Fruit fly (Drosophila melanogaster) whole organism: Measurements from ENCODE around the gene CG31999.

Source experiments
- CG8478 ChIP-seq: fragments of >200 bp; optimal IDR thresholded peaks from 2 replicates; lab custom pipeline; 2018; ENCODE audit warnings: inconsistent platforms
- Dll ChIP-seq: fragments of >200 bp; optimal IDR thresholded peaks from 2 replicates; lab custom pipeline; 2017
- EcR ChIP-seq, 2 experiments: fragments of >200 bp; optimal IDR thresholded peaks; 2 replicates each; lab custom pipeline; 2017; ENCODE audit warnings: missing biosample characterization in 2 of 2, missing genetic modification characterization in 2 of 2, missing genetic modification reagents in 2 of 2
- pan ChIP-seq: fragments of >200 bp; optimal IDR thresholded peaks from 2 replicates; lab custom pipeline; 2017
- psq ChIP-seq: fragments of >200 bp; optimal IDR thresholded peaks from 2 replicates; lab custom pipeline; 2017
- usp ChIP-seq: fragments of >200 bp; optimal IDR thresholded peaks from 2 replicates; lab custom pipeline; 2017; ENCODE audit warnings: missing biosample characterization, missing genetic modification characterization, mixed read lengths

The CG31999 gene

DNA sequence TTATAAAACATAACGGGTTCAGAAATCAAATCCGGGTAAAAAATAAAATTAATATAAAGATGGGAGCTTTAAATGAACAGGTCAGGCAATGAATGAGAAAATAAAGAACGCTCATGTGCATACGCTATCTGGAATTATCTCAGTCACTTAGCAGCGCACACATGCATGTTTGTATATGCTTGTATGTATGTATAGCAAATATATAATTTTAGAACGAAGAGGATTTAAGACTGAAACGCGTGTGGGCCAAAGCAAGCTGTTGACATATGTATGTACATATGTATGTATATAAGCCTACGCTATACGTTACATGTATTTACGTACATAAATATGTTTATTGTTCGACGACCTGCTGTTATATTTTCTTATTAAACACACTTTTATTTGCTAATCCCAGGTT, 1.7 kb downstream of the CG31999 start:
- TF ChIP-seq psq (lab: Kevin White, UChicago) (no peak), CG8478 (no peak), EcR (GFP tag; optimal IDR thresholded peaks at IDR 0.05; lab: Kevin White, UChicago) (no peak)

DNA sequence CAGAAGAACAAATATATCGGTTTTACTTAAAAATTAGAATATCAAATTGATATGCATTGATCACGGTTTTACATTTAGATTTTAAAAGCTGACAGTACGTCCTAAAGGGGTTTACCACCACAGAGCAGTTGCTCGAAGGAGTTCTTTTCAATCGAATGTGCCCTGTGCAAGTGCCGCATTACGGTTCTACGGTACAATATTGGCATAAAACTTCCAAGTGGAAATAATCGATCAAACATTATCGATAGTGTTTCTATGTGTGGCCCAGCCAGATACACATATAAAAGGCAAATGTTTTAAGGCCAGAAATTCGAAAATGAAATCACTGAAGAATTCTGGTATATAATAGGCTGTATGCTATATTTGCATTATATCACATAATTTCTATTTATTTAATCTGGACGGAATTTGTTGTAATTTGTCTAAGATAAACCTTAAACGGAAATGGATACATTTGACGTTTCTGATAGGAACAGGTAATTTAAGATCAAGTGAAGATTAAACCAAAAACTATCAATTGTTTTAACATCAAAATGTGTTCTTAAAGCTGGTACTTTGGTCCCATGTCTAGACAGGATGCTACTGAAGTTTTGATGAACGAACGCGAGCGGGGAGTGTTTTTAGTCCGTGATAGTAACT, 17.4 kb downstream of the CG31999 start, which contains the start of gene Crk:
Crk (plus strand) TSS at position 214 of the 639 bp plus-strand sequence.
- TF ChIP-seq CG8478 (no peak), pan (no peak), usp (GFP tag; lab: Kevin White, UChicago) (no peak), EcR (GFP tag; optimal IDR thresholded peaks at IDR 0.05; lab: Kevin White, UChicago) (no peak), psq (lab: Kevin White, UChicago) (no peak), Dll (no peak)

DNA sequence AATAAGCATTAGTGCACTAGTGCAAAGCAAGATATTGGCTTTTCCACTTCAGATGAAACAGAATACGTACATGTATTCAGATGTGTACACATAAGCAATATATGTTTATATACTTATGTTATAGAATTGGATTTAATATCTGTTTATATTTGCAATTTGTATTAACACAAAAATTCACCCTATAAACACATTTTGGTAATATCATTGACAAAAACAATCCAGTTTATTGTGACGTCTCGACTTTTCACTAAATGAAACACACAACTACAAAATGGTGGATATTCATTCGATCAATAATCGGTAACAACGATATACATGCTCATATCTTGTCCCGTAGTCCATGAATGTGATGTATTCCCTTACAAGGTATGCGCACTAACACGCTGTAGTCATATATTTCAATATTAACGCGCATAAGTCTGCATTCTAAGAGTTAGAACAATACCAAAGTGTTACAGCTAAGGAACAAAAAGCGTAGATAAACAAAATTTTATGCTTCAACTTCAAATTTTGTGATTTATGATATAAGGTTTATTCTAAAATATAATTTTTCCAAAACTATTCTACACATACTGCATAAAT, 21.8 kb downstream of the CG31999 start, which contains the start of gene CG31998:
CG31998 (minus strand) TSS at position 275 of the 582 bp plus-strand sequence.
- TF ChIP-seq psq (lab: Kevin White, UChicago) (no peak), EcR (GFP tag; optimal IDR thresholded peaks at IDR 0.05; lab: Kevin White, UChicago) (no peak), usp (GFP tag; lab: Kevin White, UChicago) (no peak), Dll (no peak), pan (no peak), CG8478 (no peak)

DNA sequence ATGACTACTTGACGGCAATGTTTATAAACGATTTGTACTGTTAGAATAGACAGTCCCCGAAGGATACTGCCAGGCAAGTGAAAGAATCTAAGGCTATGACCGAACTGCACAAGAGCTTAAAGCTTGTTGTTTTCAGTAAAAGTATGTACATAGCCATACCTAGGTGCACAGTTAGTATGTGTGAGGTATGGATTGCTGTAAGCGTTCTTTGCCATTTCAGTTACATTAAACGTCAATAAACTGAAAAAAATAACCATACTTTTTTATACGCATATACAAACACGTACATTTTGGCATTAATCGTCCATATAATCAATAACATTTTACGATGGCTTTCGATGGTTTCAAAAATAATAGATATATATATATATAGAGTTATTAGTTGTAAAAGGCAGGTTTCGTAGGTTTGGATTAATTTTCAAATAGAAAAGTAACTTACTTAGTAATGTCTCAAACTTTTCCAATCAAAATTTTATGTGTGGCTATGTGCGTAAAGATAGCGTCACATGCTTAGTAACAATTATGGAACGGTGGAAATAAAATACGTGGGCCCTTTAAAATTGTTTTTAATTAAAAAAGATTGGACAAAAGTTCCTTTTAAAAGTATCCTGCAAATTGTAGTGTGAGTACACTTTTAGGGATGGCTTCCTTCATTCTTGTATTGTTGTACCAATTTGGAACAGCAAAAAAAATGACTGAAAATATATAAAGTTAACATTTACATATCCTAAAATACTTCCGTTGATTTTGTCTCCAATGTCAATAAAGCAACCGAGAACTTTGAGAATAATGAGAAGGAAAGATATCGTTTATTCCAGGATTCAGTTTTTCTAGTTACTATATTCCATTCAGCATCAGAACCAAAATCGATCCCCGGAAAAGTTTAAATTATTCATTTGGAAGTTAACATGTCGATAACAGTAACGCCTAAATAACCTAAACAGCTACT, 33.9 kb downstream of the CG31999 start, which contains the start of gene Abcd1:
Abcd1 (minus strand) TSS at position 444 of the 949 bp plus-strand sequence.
- TF ChIP-seq psq (lab: Kevin White, UChicago) (no peak), pan (no peak), usp (GFP tag; lab: Kevin White, UChicago) (no peak), CG8478 (no peak)

DNA sequence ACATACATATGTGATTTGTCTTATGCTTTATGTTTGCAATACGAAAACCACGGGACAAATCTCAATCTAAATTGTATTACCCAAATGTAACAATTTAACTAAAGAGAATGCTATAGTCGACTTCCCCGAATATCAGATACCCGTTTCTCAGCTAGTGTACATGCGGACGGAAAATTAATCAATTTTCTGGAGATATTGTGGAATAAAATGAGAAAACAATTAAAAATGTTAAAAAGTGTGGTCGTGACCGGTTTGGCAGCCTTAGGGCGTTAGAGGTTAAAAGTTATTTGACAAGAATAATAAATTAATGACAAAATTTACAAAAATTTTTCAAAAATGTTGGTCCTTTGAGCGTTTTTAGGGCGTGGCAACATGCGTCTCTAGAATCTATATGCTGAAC, 35.0 kb downstream of the CG31999 start:
- TF ChIP-seq pan: no peak
- no peak for TF ChIP-seq Dll
- TF ChIP-seq psq (lab: Kevin White, UChicago): no peak
- no peak for TF ChIP-seq EcR (GFP tag; optimal IDR thresholded peaks at IDR 0.05; lab: Kevin White, UChicago)
- TF ChIP-seq CG8478: no peak
- TF ChIP-seq usp (GFP tag; lab: Kevin White, UChicago): no peak

DNA sequence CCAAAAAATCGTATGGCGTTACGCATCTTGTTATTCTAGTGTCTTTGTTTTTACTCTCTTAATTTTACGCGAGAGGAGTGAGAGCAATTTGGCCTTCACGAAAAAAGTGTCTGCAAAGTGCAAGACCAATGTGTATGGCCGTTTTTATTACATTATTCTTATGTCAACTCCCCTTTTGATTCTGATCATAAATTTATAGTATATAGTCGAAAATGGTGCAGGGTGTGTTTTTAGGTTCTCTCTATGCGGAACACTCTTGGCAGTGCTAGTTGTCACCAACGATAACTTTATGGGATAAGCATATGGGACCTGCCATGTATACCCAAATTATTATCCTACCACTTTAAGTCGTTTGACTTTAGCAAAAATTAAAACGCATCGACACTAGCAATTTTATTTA, 43.9 kb downstream of the CG31999 start:
- no peak for TF ChIP-seq EcR (GFP tag; optimal IDR thresholded peaks at IDR 0.05; lab: Kevin White, UChicago)
- TF ChIP-seq CG8478: no peak
- no peak for TF ChIP-seq pan
- no peak for TF ChIP-seq Dll
- no peak for TF ChIP-seq usp (GFP tag; lab: Kevin White, UChicago)
- no peak for TF ChIP-seq psq (lab: Kevin White, UChicago)

DNA sequence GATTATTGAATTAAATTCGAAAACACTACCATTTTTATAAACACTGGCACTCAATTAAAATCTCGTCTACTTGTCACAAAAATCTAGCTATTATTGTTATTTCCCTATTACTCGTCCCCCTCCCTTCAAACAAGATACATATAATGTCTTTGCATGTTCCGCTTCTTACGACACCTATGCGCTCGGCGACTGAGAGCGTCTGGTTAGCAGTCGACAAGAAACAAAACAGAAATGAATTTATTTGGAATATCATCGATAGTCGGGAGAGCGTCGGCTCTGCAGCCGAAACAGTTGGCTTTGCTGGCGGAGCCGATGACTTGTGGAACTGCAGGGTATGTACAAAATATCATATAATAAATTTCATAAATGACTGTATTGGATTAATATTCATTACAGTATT, 45.9 kb downstream of the CG31999 start:
- TF ChIP-seq CG8478 (no peak), usp (GFP tag; lab: Kevin White, UChicago) (no peak), pan (no peak), psq (lab: Kevin White, UChicago) (no peak), Dll (no peak), EcR (GFP tag; optimal IDR thresholded peaks at IDR 0.05; lab: Kevin White, UChicago) (no peak)

DNA sequence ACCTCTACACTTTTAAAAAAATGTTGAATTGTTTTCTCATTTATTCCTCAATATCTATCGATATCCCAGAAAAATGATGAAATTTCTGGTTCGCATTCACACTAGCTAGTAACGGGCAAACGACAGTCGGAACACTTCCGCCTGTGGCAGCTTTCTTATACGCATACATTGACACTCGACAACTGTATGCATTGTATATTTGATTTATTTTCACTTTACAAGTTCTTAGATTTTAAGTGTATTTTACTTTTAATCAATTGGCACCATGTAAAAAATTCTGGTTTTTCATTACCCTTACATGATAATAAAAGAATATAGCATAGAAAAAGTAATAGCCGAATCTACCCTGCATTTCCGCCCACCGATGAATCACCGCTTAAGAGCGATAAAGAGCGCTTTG, 46.8 kb downstream of the CG31999 start:
- TF ChIP-seq psq (lab: Kevin White, UChicago) (no peak), Dll (no peak), EcR (GFP tag; optimal IDR thresholded peaks at IDR 0.05; lab: Kevin White, UChicago) (no peak), pan (no peak), usp (GFP tag; lab: Kevin White, UChicago) (no peak), CG8478 (no peak)

DNA sequence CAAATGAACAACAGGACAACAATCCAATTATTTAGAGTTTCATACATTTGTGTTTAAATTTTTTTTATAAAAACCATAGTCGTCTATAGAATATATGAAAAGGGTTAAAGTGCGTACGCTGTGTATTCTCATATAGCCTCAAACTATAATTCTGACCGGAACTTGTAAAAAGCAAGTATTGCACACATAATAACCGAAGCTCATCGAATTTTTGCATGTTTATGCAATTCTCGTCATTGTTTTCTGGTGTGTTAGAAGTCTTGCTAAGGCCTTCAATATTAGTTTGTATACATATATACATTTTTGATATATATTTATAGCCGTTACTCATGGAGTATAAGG, 47.7 kb downstream of the CG31999 start:
- TF ChIP-seq usp (GFP tag; lab: Kevin White, UChicago) (no peak), Dll (no peak), CG8478 (no peak), pan (no peak), EcR (GFP tag; optimal IDR thresholded peaks at IDR 0.05; lab: Kevin White, UChicago) (no peak), psq (lab: Kevin White, UChicago) (no peak)

DNA sequence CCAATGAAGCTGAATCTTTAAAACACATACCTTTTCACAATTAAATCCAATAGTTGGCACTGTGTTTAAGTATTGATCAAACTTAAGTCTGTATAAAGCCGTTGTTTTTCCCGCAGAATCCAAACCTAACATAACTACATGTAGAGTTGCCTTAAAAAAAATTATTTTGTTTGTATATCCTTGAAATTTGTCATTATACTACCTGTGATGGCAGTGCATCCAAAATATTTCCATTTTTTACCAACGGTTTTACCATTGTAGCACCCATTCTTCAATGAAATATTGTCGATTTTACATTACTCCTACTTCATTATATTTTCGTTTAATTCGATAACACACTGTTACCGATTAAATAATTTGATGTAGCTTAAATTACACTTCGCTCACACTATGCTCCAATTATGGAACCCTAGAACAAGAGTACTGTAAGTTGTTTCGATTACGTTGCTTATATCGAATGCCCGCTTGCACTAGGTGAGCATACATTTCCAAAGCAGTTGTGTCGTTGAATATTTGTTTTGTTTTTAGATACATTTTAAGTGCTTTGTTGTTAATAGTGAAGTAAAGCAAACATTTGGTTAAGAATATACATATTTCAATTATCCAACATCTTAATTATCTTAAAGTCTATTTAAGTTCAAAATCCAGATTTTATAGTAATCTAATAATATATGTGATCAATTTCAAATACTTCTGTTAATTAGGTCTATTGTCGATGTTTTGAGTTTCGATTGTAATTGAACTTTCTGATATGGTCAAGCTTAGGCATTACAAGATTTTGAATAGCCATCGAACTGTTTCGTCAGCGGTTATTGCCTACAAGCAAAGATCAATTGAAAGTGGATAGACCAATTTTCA, 48.3 kb downstream of the CG31999 start, which contains the start of gene Arl4:
Arl4 (minus strand) TSS at position 328 of the 858 bp plus-strand sequence.
- no peak for TF ChIP-seq psq (lab: Kevin White, UChicago)

DNA sequence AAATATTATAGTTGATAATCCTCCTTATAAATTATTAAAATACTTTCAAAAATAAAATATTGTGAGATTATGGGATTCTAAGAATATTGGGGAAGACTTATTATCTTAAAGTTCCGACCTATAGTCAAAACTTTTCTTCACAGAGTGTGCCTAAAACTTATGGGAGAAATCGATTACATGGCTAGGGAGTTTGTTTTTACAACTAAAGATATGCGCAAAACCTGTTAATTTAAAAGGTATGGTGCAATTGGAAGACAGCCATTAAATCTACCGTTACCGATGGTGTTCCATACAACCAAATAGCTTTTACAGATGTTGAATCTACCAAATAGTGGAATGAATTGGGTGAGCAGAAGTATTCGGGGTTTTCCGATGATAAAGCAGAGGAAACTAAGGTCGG, 52.3 kb downstream of the CG31999 start, which contains the start of gene CG33978:
CG33978 (minus strand) TSS at position 395 of the 400 bp plus-strand sequence.
- TF ChIP-seq pan (no peak), usp (GFP tag; lab: Kevin White, UChicago) (no peak), Dll (no peak)

DNA sequence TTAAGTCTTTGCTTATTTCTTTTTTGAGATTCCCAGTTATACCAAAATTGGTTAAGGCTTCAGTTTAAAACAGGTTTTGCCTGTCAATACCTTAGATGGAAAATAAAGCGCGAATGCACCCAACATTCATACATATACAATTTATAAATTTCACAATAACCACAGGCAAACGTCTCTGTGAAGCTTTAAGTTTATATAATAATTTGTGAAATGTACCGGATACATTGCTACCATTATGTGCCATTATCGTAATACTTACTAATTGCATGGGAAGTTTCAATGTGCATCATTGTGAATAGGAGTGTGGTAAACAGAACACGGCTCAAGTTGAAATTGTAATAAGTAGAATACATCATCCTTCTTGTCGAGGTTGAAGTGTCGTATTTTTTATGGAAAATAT, 53.0 kb downstream of the CG31999 start:
- TF ChIP-seq usp (GFP tag; lab: Kevin White, UChicago) (no peak), CG8478 (no peak), EcR (GFP tag; optimal IDR thresholded peaks at IDR 0.05; lab: Kevin White, UChicago) (no peak), psq (lab: Kevin White, UChicago) (no peak), pan (no peak), Dll (no peak)
